Fruit fly (Drosophila melanogaster) whole organism, adult: Measurements from ENCODE around the gene bero.

Experiments used
- CG11617 ChIP-seq: fragments of 200-800 bp; sonication (Bioruptor generic); optimal IDR thresholded peaks from 2 replicates; lab custom pipeline; 2017; ENCODE audit warnings: mild to moderate bottlenecking, missing biosample characterization, missing genetic modification reagents, missing genetic modification characterization
- CG12768 ChIP-seq: fragments of 200-800 bp; sonication (Bioruptor generic); optimal IDR thresholded peaks from 2 replicates; lab custom pipeline; 2017; ENCODE audit warnings: missing biosample characterization, missing genetic modification characterization, mild to moderate bottlenecking, moderate library complexity, missing genetic modification reagents
- CG14711 ChIP-seq: fragments of 200-800 bp; sonication (Bioruptor generic); optimal IDR thresholded peaks from 2 replicates; lab custom pipeline; 2018; ENCODE audit warnings: missing biosample characterization, mild to moderate bottlenecking, missing genetic modification characterization, moderate library complexity
- CG1620 ChIP-seq: fragments of 200-800 bp; sonication (Bioruptor generic); optimal IDR thresholded peaks from 2 replicates; lab custom pipeline; 2016; ENCODE audit warnings: missing biosample characterization, missing genetic modification characterization
- CG33017 ChIP-seq: fragments of 200-800 bp; sonication (Bioruptor generic); optimal IDR thresholded peaks from 2 replicates; lab custom pipeline; 2018; ENCODE audit warnings: missing biosample characterization, mild to moderate bottlenecking, missing genetic modification characterization, moderate library complexity
- CG7045 ChIP-seq: fragments of 200-800 bp; sonication (Bioruptor generic); optimal IDR thresholded peaks from 2 replicates; lab custom pipeline; 2017; ENCODE audit warnings: missing biosample characterization, mild to moderate bottlenecking, missing genetic modification characterization
- Clk ChIP-seq: fragments of 200-800 bp; sonication (Bioruptor generic); optimal IDR thresholded peaks from 2 replicates; lab custom pipeline; 2017; ENCODE audit warnings: missing biosample characterization, missing genetic modification characterization
- Hr96 ChIP-seq: fragments of 200-800 bp; sonication (Bioruptor generic); optimal IDR thresholded peaks from 2 replicates; lab custom pipeline; 2016; ENCODE audit warnings: missing biosample characterization, missing genetic modification characterization
- Mnt ChIP-seq: fragments of 200-800 bp; sonication (Bioruptor generic); optimal IDR thresholded peaks from 2 replicates; lab custom pipeline; 2016; ENCODE audit warnings: missing biosample characterization, mild to moderate bottlenecking, missing genetic modification characterization
- bab1 ChIP-seq: fragments of 200-800 bp; sonication (Bioruptor generic); optimal IDR thresholded peaks from 3 replicates; lab custom pipeline; 2019; ENCODE audit warnings: missing biosample characterization, mild to moderate bottlenecking, missing genetic modification characterization, moderate library complexity
- kay ChIP-seq: fragments of 200-800 bp; sonication (Bioruptor generic); peaks from one replicate; lab custom pipeline; 2016; ENCODE audit warnings: missing biosample characterization, missing genetic modification characterization, borderline replicate concordance

dm6 chr2L:20907995-20908654 lies 49.6 kb downstream of the bero start:
- TF ChIP-seq CG12768 (GFP tag; lab: Kevin White, UChicago) (no peak), CG7045 (GFP tag; lab: Kevin White, UChicago) (no peak), bab1 (GFP tag; lab: Kevin White, UChicago) (peak; percentile 4), CG1620 (no peak), CG33017 (tag; lab: Kevin White, UChicago) (no peak), Hr96 (GFP tag; lab: Kevin White, UChicago) (no peak), Clk (no peak), Mnt (no peak), CG14711 (tag; lab: Kevin White, UChicago) (no peak), kay (GFP tag; lab: Kevin White, UChicago) (no peak), CG11617 (GFP tag; lab: Kevin White, UChicago) (no peak)
